Fruit fly (Drosophila melanogaster) whole organism, wandering third instar larva: ENCODE measurements around the gene CG34451.

Source experiments
- CG32264 ChIP-seq: fragments of 200-800 bp; sonication (Bioruptor generic); optimal IDR thresholded peaks from 2 replicates; lab custom pipeline; 2016; ENCODE audit warnings: missing biosample characterization, missing genetic modification characterization
- CG9705 ChIP-seq: fragments of 200-800 bp; sonication (Bioruptor generic); optimal IDR thresholded peaks from 2 replicates; lab custom pipeline; 2018; ENCODE audit warnings: missing biosample characterization, mild to moderate bottlenecking, missing genetic modification characterization
- Dfd ChIP-seq: fragments of >200 bp; optimal IDR thresholded peaks from 2 replicates; lab custom pipeline; 2017; ENCODE audit warnings: missing biosample characterization, missing genetic modification characterization
- Dif ChIP-seq: fragments of 200-275, 200-300 bp; sonication (Bioruptor generic); optimal IDR thresholded peaks from 2 replicates; lab custom pipeline; 2018; ENCODE audit warnings: missing biosample characterization, missing genetic modification characterization; ENCODE audit not compliant: partially characterized antibody
- GATAd ChIP-seq: sonication (Bioruptor generic); optimal IDR thresholded peaks from 2 replicates; lab custom pipeline; 2016; ENCODE audit warnings: missing biosample characterization, missing genetic modification characterization
- HLH106 ChIP-seq: fragments of 200-800 bp; optimal IDR thresholded peaks from 3 replicates; lab custom pipeline; 2019; ENCODE audit warnings: missing biosample characterization, mild to moderate bottlenecking, missing genetic modification characterization, moderate library complexity
- Hnf4 ChIP-seq: fragments of 200-800 bp; sonication (Bioruptor generic); optimal IDR thresholded peaks from 2 replicates; lab custom pipeline; 2016; ENCODE audit warnings: missing biosample characterization, mild to moderate bottlenecking, missing genetic modification characterization
- Hr78 ChIP-seq: fragments of >200 bp; optimal IDR thresholded peaks from 2 replicates; lab custom pipeline; 2017; ENCODE audit warnings: missing biosample characterization, missing genetic modification characterization
- Hr83 ChIP-seq: fragments of 200-300 bp; sonication (Bioruptor generic); optimal IDR thresholded peaks from 2 replicates; lab custom pipeline; 2016; ENCODE audit warnings: missing biosample characterization, mild to moderate bottlenecking, missing genetic modification characterization, moderate library complexity; ENCODE audit not compliant: poor library complexity, severe bottlenecking
- Jra ChIP-seq: sonication (Bioruptor generic); optimal IDR thresholded peaks from 2 replicates; lab custom pipeline; 2016; ENCODE audit warnings: missing biosample characterization, missing genetic modification characterization
- Myc ChIP-seq: fragments of >200 bp; optimal IDR thresholded peaks from 2 replicates; lab custom pipeline; 2017
- N ChIP-seq: fragments of >200 bp; optimal IDR thresholded peaks from 2 replicates; lab custom pipeline; 2018; ENCODE audit warnings: missing biosample characterization, missing external identifiers, missing genetic modification characterization
- OdsH ChIP-seq: fragments of 200-800 bp; sonication (Bioruptor generic); optimal IDR thresholded peaks from 2 replicates; lab custom pipeline; 2016; ENCODE audit warnings: missing biosample characterization, mild to moderate bottlenecking, missing genetic modification characterization
- Rel ChIP-seq, 2 experiments: fragments of 200-800 bp; sonication (Bioruptor generic) in 1 of 2; optimal IDR thresholded peaks; 2 replicates in 1 of 2; 3 replicates in 1 of 2; lab custom pipeline; 2016 to 2019; ENCODE audit warnings: mild to moderate bottlenecking in 2 of 2, missing biosample characterization in 2 of 2, missing genetic modification characterization in 2 of 2, moderate library complexity in 1 of 2
- Sp1 ChIP-seq: fragments of 200-800 bp; sonication (Bioruptor generic); optimal IDR thresholded peaks from 3 replicates; lab custom pipeline; 2019; ENCODE audit warnings: missing biosample characterization, mild to moderate bottlenecking, missing genetic modification characterization, moderate library complexity
- Vsx2 ChIP-seq: fragments of 200-300, 225-300 bp; sonication (Bioruptor generic); optimal IDR thresholded peaks from 2 replicates; lab custom pipeline; 2018; ENCODE audit warnings: missing biosample characterization, missing genetic modification characterization; ENCODE audit not compliant: partially characterized antibody
- br ChIP-seq: fragments of 200-800 bp; sonication (Bioruptor generic); optimal IDR thresholded peaks from 2 replicates; lab custom pipeline; 2016; ENCODE audit warnings: missing biosample characterization, missing genetic modification characterization
- dl ChIP-seq, 2 experiments: fragments of 175-275, 200-275 bp in 1 of 2; fragments of 200-275 bp in 1 of 2; sonication (Bioruptor generic); optimal IDR thresholded peaks; lab custom pipeline; 2018; ENCODE audit warnings: mild to moderate bottlenecking in 2 of 2, missing biosample characterization in 2 of 2, missing genetic modification characterization in 2 of 2, moderate library complexity in 2 of 2; ENCODE audit not compliant: partially characterized antibody in 2 of 2, insufficient read depth in 1 of 2
- dmrt93B ChIP-seq: fragments of 200-800 bp; sonication (Bioruptor generic); optimal IDR thresholded peaks from 2 replicates; lab custom pipeline; 2018; ENCODE audit warnings: missing biosample characterization, mild to moderate bottlenecking, missing genetic modification characterization
- dsf ChIP-seq: sonication (Bioruptor generic); optimal IDR thresholded peaks from 2 replicates; lab custom pipeline; 2016; ENCODE audit warnings: missing biosample characterization, missing genetic modification characterization, borderline replicate concordance
- ey ChIP-seq: fragments of 200-800 bp; sonication (Bioruptor generic); optimal IDR thresholded peaks from 2 replicates; lab custom pipeline; 2016; ENCODE audit warnings: missing biosample characterization, missing genetic modification characterization
- foxo ChIP-seq, 2 experiments: fragments of 200-800 bp; sonication (Bioruptor generic); optimal IDR thresholded peaks; 2 replicates in 1 of 2; 3 replicates in 1 of 2; lab custom pipeline; 2016 to 2017; ENCODE audit warnings: missing biosample characterization in 2 of 2, missing genetic modification characterization in 2 of 2
- fru ChIP-seq: fragments of 200-800 bp; sonication (Bioruptor generic); optimal IDR thresholded peaks from 3 replicates; lab custom pipeline; 2016; ENCODE audit warnings: missing biosample characterization, mild to moderate bottlenecking, missing genetic modification characterization
- h ChIP-seq: fragments of 200-800 bp; sonication (Bioruptor generic); optimal IDR thresholded peaks from 3 replicates; lab custom pipeline; 2016; ENCODE audit warnings: missing biosample characterization, mild to moderate bottlenecking, missing genetic modification characterization
- jim ChIP-seq: fragments of 175-275, 200-325 bp; sonication (Bioruptor generic); optimal IDR thresholded peaks from 2 replicates; lab custom pipeline; 2016; ENCODE audit warnings: missing biosample characterization, mild to moderate bottlenecking, missing genetic modification characterization
- lola ChIP-seq: fragments of >200 bp; optimal IDR thresholded peaks from 2 replicates; lab custom pipeline; 2017; ENCODE audit warnings: missing biosample characterization, missing genetic modification characterization
- pan ChIP-seq: fragments of >200 bp; optimal IDR thresholded peaks from 2 replicates; lab custom pipeline; 2017
- psq ChIP-seq: fragments of 200-800 bp; sonication (Bioruptor generic); optimal IDR thresholded peaks from 3 replicates; lab custom pipeline; 2017; ENCODE audit warnings: missing biosample characterization, mild to moderate bottlenecking, missing genetic modification characterization, moderate library complexity
- rgr ChIP-seq: fragments of 200-800 bp; sonication (Bioruptor generic); optimal IDR thresholded peaks from 3 replicates; lab custom pipeline; 2016; ENCODE audit warnings: missing biosample characterization, mild to moderate bottlenecking, missing genetic modification characterization
- sage ChIP-seq: fragments of 200-800 bp; sonication (Bioruptor generic); optimal IDR thresholded peaks from 2 replicates; lab custom pipeline; 2016; ENCODE audit warnings: missing biosample characterization, mild to moderate bottlenecking, missing genetic modification characterization
- sv ChIP-seq: fragments of 200-800 bp; sonication (Bioruptor generic); optimal IDR thresholded peaks from 3 replicates; lab custom pipeline; 2016; ENCODE audit warnings: missing biosample characterization, missing genetic modification characterization
- tai ChIP-seq: sonication (Bioruptor generic); optimal IDR thresholded peaks from 2 replicates; lab custom pipeline; 2016; ENCODE audit warnings: missing biosample characterization, missing genetic modification characterization
- usp ChIP-seq: fragments of >200 bp; optimal IDR thresholded peaks from 2 replicates; lab custom pipeline; 2017; ENCODE audit warnings: missing biosample characterization, missing genetic modification characterization
- woc ChIP-seq: sonication (Bioruptor generic); optimal IDR thresholded peaks from 2 replicates; lab custom pipeline; 2016; ENCODE audit warnings: missing biosample characterization, mild to moderate bottlenecking, missing genetic modification characterization

The CG34451 gene

DNA sequence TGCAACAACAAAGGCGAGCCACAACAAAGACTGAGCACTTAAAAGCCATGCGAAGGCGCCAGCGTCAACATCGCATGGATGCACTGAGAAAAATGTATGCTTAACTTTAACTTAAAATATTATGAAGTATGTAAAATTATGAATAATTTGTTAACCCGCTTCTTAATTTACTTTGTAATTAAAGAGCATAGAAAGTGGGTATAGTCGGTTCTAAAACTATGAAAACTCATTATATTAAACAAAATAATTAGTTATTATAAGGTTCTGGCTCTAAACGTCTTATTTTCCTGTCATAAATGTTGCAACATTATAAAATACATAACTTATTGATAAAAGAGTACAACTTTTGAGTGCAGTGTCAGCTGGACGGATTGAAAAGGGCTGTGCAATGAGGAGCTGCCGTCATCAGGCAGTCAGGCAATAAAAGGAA is 50.3 kb downstream of the CG34451 start:
- TF ChIP-seq Dfd (GFP tag; lab: Kevin White, UChicago): no peak
- no peak for TF ChIP-seq usp (GFP tag; lab: Kevin White, UChicago)
- TF ChIP-seq psq (GFP tag; lab: Kevin White, UChicago): no peak
- no peak for TF ChIP-seq Hr83
- TF ChIP-seq Dif: no peak
- peak; percentile 4 for TF ChIP-seq Sp1 (GFP tag; lab: Kevin White, UChicago)
- TF ChIP-seq tai (GFP tag; lab: Kevin White, UChicago): no peak
- peak in 1 of 2 experiments; percentile 25 for TF ChIP-seq foxo (GFP tag; optimal IDR thresholded peaks at IDR 0.05; lab: Kevin White, UChicago)
- TF ChIP-seq Vsx2 (GFP tag; lab: Kevin White, UChicago): no peak
- TF ChIP-seq jim (GFP tag; lab: Kevin White, UChicago): no peak
- no peak for TF ChIP-seq Myc (lab: Kevin White, UChicago)
- peak; percentile 11 for TF ChIP-seq ey (GFP tag; lab: Kevin White, UChicago)
- no peak for TF ChIP-seq CG32264 (GFP tag; lab: Kevin White, UChicago)
- TF ChIP-seq sage (GFP tag; lab: Kevin White, UChicago): no peak
- TF ChIP-seq dmrt93B: no peak
- no peak for TF ChIP-seq lola (GFP tag; lab: Kevin White, UChicago)
- TF ChIP-seq Hr78 (GFP tag; lab: Kevin White, UChicago): no peak
- TF ChIP-seq OdsH: no peak
- no peak for TF ChIP-seq dsf (GFP tag; lab: Kevin White, UChicago)
- TF ChIP-seq pan (lab: Kevin White, UChicago): no peak
- TF ChIP-seq br (GFP tag; lab: Kevin White, UChicago): peak; percentile 20
- TF ChIP-seq sv (GFP tag; lab: Kevin White, UChicago): no peak
- TF ChIP-seq dl (GFP tag; optimal IDR thresholded peaks at IDR 0.05; lab: Kevin White, UChicago; ENCODE audit: insufficient read depth in 1 of 2, partially characterized antibody in 2 of 2): no peak
- TF ChIP-seq CG9705 (GFP tag; lab: Kevin White, UChicago): no peak
- no peak for TF ChIP-seq woc (GFP tag; lab: Kevin White, UChicago)
- TF ChIP-seq fru (GFP tag; lab: Kevin White, UChicago): peak; percentile 8
- TF ChIP-seq h (GFP tag; lab: Kevin White, UChicago): no peak
- no peak for TF ChIP-seq rgr
- TF ChIP-seq Rel (GFP tag; optimal IDR thresholded peaks at IDR 0.05; lab: Kevin White, UChicago): no peak
- TF ChIP-seq Rel (tag; optimal IDR thresholded peaks at IDR 0.05; lab: Kevin White, UChicago): no peak
- TF ChIP-seq GATAd: no peak
- TF ChIP-seq HLH106 (tag; lab: Kevin White, UChicago): peak; percentile 23

DNA sequence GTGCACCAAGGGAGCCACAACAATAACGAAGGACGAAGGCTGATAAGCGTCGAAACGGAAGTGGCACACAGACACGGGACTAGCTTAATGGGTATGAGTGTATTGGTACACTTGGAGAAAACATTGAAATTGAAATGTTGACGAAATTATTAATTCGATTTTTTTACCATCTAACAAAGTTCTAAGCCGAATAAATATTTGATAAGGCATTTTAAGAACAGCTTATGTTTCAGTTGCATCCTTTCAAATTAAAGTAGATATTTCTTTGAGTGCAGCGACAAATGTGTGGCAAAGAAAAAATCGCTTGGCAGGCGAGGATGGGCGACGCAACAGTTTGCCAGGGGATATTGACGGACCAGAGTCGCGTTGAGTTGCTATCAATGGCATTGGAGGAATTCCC is 51.9 kb downstream of the CG34451 start:
- TF ChIP-seq jim (GFP tag; lab: Kevin White, UChicago): no peak
- TF ChIP-seq ey (GFP tag; lab: Kevin White, UChicago): no peak
- no peak for TF ChIP-seq Hr83
- no peak for TF ChIP-seq N (GFP tag; lab: Kevin White, UChicago)
- TF ChIP-seq Jra: no peak
- TF ChIP-seq dl (GFP tag; optimal IDR thresholded peaks at IDR 0.05; lab: Kevin White, UChicago; ENCODE audit: insufficient read depth in 1 of 2, partially characterized antibody in 2 of 2): no peak
- TF ChIP-seq Vsx2 (GFP tag; lab: Kevin White, UChicago): no peak
- no peak for TF ChIP-seq Hnf4 (GFP tag; lab: Kevin White, UChicago)
- TF ChIP-seq tai (GFP tag; lab: Kevin White, UChicago): no peak
- TF ChIP-seq h (GFP tag; lab: Kevin White, UChicago): no peak
- no peak for TF ChIP-seq dsf (GFP tag; lab: Kevin White, UChicago)
- TF ChIP-seq br (GFP tag; lab: Kevin White, UChicago): no peak
- no peak for TF ChIP-seq GATAd
- TF ChIP-seq Hr78 (GFP tag; lab: Kevin White, UChicago): no peak
- TF ChIP-seq OdsH: no peak

DNA sequence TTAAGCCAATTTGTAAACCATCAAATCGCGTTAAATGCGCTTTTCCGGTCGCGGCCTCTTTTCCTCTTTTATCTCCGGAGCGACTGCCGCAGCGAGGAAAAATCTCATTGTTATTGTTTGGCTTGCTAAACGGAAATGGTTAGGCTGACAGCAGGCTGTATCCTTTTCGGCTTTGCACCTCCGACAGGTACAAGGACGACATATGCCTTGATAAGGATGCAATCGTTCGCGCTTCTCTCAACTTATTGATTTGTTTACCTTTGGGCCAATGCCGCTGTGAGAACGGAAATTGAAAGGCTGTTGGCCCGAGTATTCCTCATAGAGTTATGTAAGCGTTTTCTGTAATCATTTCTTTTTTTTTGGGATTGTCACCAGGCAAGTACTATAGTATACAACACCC is 53.3 kb downstream of the CG34451 start:
- TF ChIP-seq Myc (lab: Kevin White, UChicago) (no peak), rgr (no peak), CG32264 (GFP tag; lab: Kevin White, UChicago) (no peak), Hr83 (no peak), fru (GFP tag; lab: Kevin White, UChicago) (no peak)
